Worm (Caenorhabditis elegans) whole organism, early embryonic: Measurements from ENCODE around the gene sulp-4.

Source experiments
- B0310.2 ChIP-seq: sonication (generic microtip); optimal IDR thresholded peaks from 2 replicates; lab custom pipeline; 2016; ENCODE audit warnings: mild to moderate bottlenecking, missing genetic modification characterization, missing compliant biosample characterization
- aly-1 ChIP-seq: sonication (generic microtip); optimal IDR thresholded peaks from 2 replicates; lab custom pipeline; 2016; ENCODE audit warnings: missing genetic modification characterization, missing compliant biosample characterization
- ama-1 ChIP-seq: fragments of 150-350 bp; optimal IDR thresholded peaks from 2 replicates; lab custom pipeline; 2014
- ceh-36 ChIP-seq: sonication (generic microtip); optimal IDR thresholded peaks from 2 replicates; lab custom pipeline; 2016; ENCODE audit warnings: missing genetic modification characterization, inconsistent platforms, missing compliant biosample characterization
- flt-1 ChIP-seq: fragments of 200-800 bp; sonication (Bioruptor generic); IDR thresholded peaks from 2 replicates; pipeline ENCODE4 v1.3.6; 2022; ENCODE audit warnings: missing genetic modification characterization, missing compliant biosample characterization
- hmbx-1 ChIP-seq: sonication (generic microtip); optimal IDR thresholded peaks from 2 replicates; lab custom pipeline; 2016; ENCODE audit warnings: mild to moderate bottlenecking, missing genetic modification characterization, missing compliant biosample characterization
- hmg-4 ChIP-seq: fragments of 200-800 bp; sonication (Bioruptor generic); optimal IDR thresholded peaks from 2 replicates; lab custom pipeline; 2018; ENCODE audit warnings: mild to moderate bottlenecking, missing genetic modification characterization, missing compliant biosample characterization
- hnd-1 ChIP-seq: sonication (generic microtip); optimal IDR thresholded peaks from 2 replicates; lab custom pipeline; 2016; ENCODE audit warnings: missing genetic modification characterization, missing compliant biosample characterization
- pes-1 ChIP-seq: fragments of 200-800 bp; sonication (Bioruptor generic); IDR thresholded peaks from 2 replicates; pipeline ENCODE4 v1.3.6; 2022; ENCODE audit warnings: missing genetic modification reagents, missing genetic modification characterization, missing compliant biosample characterization
- scrt-1 ChIP-seq: fragments of 200-800 bp; sonication (Bioruptor generic); IDR thresholded peaks from 2 replicates; pipeline ENCODE4 v1.3.6; 2022; ENCODE audit warnings: missing genetic modification characterization, missing compliant biosample characterization
- tbx-37 ChIP-seq: fragments of 200-800 bp; sonication (Bioruptor generic); conservative IDR thresholded peaks from 2 replicates; pipeline ENCODE4 v1.3.6; 2022; ENCODE audit warnings: missing genetic modification reagents, missing genetic modification characterization, missing compliant biosample characterization
- tra-4 ChIP-seq: sonication (generic microtip); optimal IDR thresholded peaks from 2 replicates; lab custom pipeline; 2017; ENCODE audit warnings: missing genetic modification characterization, missing compliant biosample characterization

ce11 chrV:11854905-11855304 is 20.3 kb upstream of the sulp-4 start:
- TF ChIP-seq ama-1 = no peak
- TF ChIP-seq hnd-1 = no peak
- no peak for TF ChIP-seq hmbx-1 (tag; lab: Kevin White, UChicago)
- no peak for TF ChIP-seq flt-1 (GFP tag; lab: Robert Waterston, UW)
- no peak for TF ChIP-seq tbx-37 (GFP tag; lab: Robert Waterston, UW)
- TF ChIP-seq hmg-4 (GFP tag; lab: Kevin White, UChicago) = no peak
- TF ChIP-seq scrt-1 (GFP tag; lab: Robert Waterston, UW) = no peak
- no peak for TF ChIP-seq pes-1 (GFP tag; lab: Robert Waterston, UW)
- TF ChIP-seq tra-4 (tag; lab: Kevin White, UChicago) = no peak
- TF ChIP-seq B0310.2 (tag; lab: Kevin White, UChicago) = no peak
- no peak for TF ChIP-seq ceh-36
- no peak for TF ChIP-seq aly-1 (tag; lab: Kevin White, UChicago)
